Worm (Caenorhabditis elegans): Measurements from ENCODE around the gene gbf-1.

DNA sequence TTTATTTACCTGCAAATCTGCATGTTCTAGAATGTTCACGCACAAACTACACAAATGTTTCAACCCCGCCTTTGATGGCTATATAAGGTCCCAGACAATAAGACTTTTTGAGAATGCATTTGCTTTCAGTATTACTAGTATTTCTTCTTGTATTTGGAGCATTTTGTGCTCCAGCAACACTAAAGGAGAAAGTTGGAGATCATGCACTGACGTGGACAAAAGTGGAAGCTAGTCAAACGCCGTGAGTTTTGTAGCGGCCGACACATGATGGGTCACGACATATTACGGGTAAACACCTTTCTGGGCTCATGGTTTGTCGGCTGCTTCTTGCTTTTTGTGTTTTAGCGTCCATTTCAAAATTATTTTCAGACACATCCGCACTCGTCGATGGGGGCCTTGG, 37.0 kb upstream of the gbf-1 start, which contains the start of gene C18D11.6:
- no peak for TF ChIP-seq ama-1 (optimal IDR thresholded peaks at IDR 0.05)
- TF ChIP-seq F13H6.1 (tag; optimal IDR thresholded peaks at IDR 0.05), result no peak
- TF ChIP-seq fkh-10 (GFP tag; optimal IDR thresholded peaks at IDR 0.05), result no peak
- no peak for TF ChIP-seq nhr-11 (tag; optimal IDR thresholded peaks at IDR 0.05)
- no peak for TF ChIP-seq unc-42 (tag; optimal IDR thresholded peaks at IDR 0.05)
- TF ChIP-seq hlh-6 (tag; optimal IDR thresholded peaks at IDR 0.05), result no peak
- no peak for TF ChIP-seq ref-2 (tag; optimal IDR thresholded peaks at IDR 0.05)
- no peak for TF ChIP-seq ceh-6 (GFP tag; optimal IDR thresholded peaks at IDR 0.05)
- TF ChIP-seq ceh-45 (GFP tag; IDR thresholded peaks at IDR 0.05), result no peak
- TF ChIP-seq ztf-16 (tag; optimal IDR thresholded peaks at IDR 0.05), result no peak
- TF ChIP-seq ceh-31 (tag; optimal IDR thresholded peaks at IDR 0.05), result no peak
- TF ChIP-seq pag-3 (tag; optimal IDR thresholded peaks at IDR 0.05; ENCODE audit: borderline replicate concordance), result no peak
- TF ChIP-seq ceh-22 (tag; optimal IDR thresholded peaks at IDR 0.05), result no peak
